Worm (Caenorhabditis elegans) whole organism, L2 larva: ENCODE data around the gene F26F12.4.

Experiments
- ama-1 ChIP-seq: fragments of 150-350 bp; optimal IDR thresholded peaks from 2 replicates; lab custom pipeline; 2018; ENCODE audit warnings: inconsistent platforms
- ceh-16 ChIP-seq: fragments of 150-350 bp; optimal IDR thresholded peaks from 2 replicates; lab custom pipeline; 2014; ENCODE audit warnings: missing biosample characterization, missing genetic modification characterization
- elt-1 ChIP-seq: fragments of 150-350 bp; optimal IDR thresholded peaks from 2 replicates; lab custom pipeline; 2014; ENCODE audit warnings: missing biosample characterization, missing genetic modification characterization
- lin-39 ChIP-seq: fragments of 150-350 bp; optimal IDR thresholded peaks from 2 replicates; lab custom pipeline; 2014; ENCODE audit warnings: missing biosample characterization, missing genetic modification reagents, missing genetic modification characterization
- mdl-1 ChIP-seq, 2 experiments: fragments of 150-350 bp in 1 of 2; sonication (generic microtip) in 1 of 2; optimal IDR thresholded peaks; 2 replicates each; lab custom pipeline; 2017; ENCODE audit warnings: missing biosample characterization in 2 of 2, missing genetic modification characterization in 2 of 2
- nhr-10 ChIP-seq: sonication (generic microtip); optimal IDR thresholded peaks from 2 replicates; lab custom pipeline; 2017; ENCODE audit warnings: missing biosample characterization, missing genetic modification characterization
- nhr-12 ChIP-seq: fragments of 150-350 bp; optimal IDR thresholded peaks from 2 replicates; lab custom pipeline; 2014; ENCODE audit warnings: missing biosample characterization, missing genetic modification characterization
- nhr-237 ChIP-seq: fragments of 150-350 bp; optimal IDR thresholded peaks from 2 replicates; lab custom pipeline; 2014; ENCODE audit warnings: missing biosample characterization, missing genetic modification characterization
- nhr-25 ChIP-seq: fragments of 150-350 bp; sonication (generic microtip); optimal IDR thresholded peaks from 3 replicates; lab custom pipeline; 2014; ENCODE audit warnings: missing biosample characterization, missing genetic modification characterization
- nhr-77 ChIP-seq: fragments of 150-350 bp; optimal IDR thresholded peaks from 2 replicates; lab custom pipeline; 2014; ENCODE audit warnings: missing biosample characterization, missing genetic modification characterization
- skn-1 ChIP-seq: sonication (generic microtip); optimal IDR thresholded peaks from 2 replicates; lab custom pipeline; 2017; ENCODE audit warnings: missing biosample characterization, missing genetic modification characterization
- unc-39 ChIP-seq: fragments of 150-350 bp; optimal IDR thresholded peaks from 2 replicates; lab custom pipeline; 2014; ENCODE audit warnings: missing biosample characterization, missing genetic modification characterization
- unc-55 ChIP-seq: fragments of 150-350 bp; sonication (generic microtip); optimal IDR thresholded peaks from 3 replicates; lab custom pipeline; 2014; ENCODE audit warnings: missing biosample characterization, missing genetic modification reagents, missing genetic modification characterization

- TF ChIP-seq unc-39 (tag; lab: Kevin White, UChicago) (no peak), nhr-25 (no peak), nhr-12 (tag; lab: Kevin White, UChicago) (no peak), elt-1 (no peak), ama-1 (no peak), unc-55 (GFP tag; lab: Kevin White, UChicago) (no peak), skn-1 (tag; lab: Kevin White, UChicago) (no peak), nhr-10 (tag; lab: Kevin White, UChicago) (no peak), nhr-237 (tag; lab: Kevin White, UChicago) (no peak), mdl-1 (tag; optimal IDR thresholded peaks at IDR 0.05; lab: Kevin White, UChicago) (no peak), lin-39 (tag; lab: Kevin White, UChicago) (no peak), ceh-16 (tag; lab: Kevin White, UChicago) (no peak), nhr-77 (no peak)
These were observed 23.9 kb upstream of the F26F12.4 start, which contains the start of gene C04E6.7 for ce11 chrV:5893015-5893414.
